Fruit fly (Drosophila melanogaster) whole organism, embryonic: ENCODE data around the gene CG31637.

Experiments used
- ATbp ChIP-seq: fragments of 200-800 bp; sonication (Bioruptor generic); optimal IDR thresholded peaks from 2 replicates; lab custom pipeline; 2017; ENCODE audit warnings: missing biosample characterization, mild to moderate bottlenecking, missing genetic modification characterization, missing genetic modification reagents
- B-H1 ChIP-seq: fragments of 200-800 bp; sonication (Bioruptor generic); IDR thresholded peaks from 3 replicates; pipeline ENCODE4 v1.3.6; 2022; ENCODE audit warnings: missing biosample characterization, missing genetic modification characterization
- CG11093 ChIP-seq: fragments of 200-800 bp; sonication (Bioruptor generic); IDR thresholded peaks from 3 replicates; pipeline ENCODE4 v1.3.6; 2022; ENCODE audit warnings: missing biosample characterization, missing genetic modification characterization
- CG12236 ChIP-seq: fragments of 200-800 bp; sonication (Bioruptor generic); optimal IDR thresholded peaks from 2 replicates; lab custom pipeline; 2016; ENCODE audit warnings: missing biosample characterization, missing genetic modification characterization
- CG13424 ChIP-seq: fragments of 200-800 bp; sonication (Bioruptor generic); optimal IDR thresholded peaks from 2 replicates; lab custom pipeline; 2019; ENCODE audit warnings: missing biosample characterization, mild to moderate bottlenecking, missing genetic modification characterization, moderate library complexity
- CG15269 ChIP-seq: fragments of 200-800 bp; sonication (Bioruptor generic); optimal IDR thresholded peaks from 2 replicates; lab custom pipeline; 2018; ENCODE audit warnings: missing biosample characterization, mild to moderate bottlenecking, missing genetic modification characterization, moderate library complexity
- CG17359 ChIP-seq: fragments of 200-800 bp; sonication (Bioruptor generic); optimal IDR thresholded peaks from 3 replicates; lab custom pipeline; 2018; ENCODE audit warnings: missing biosample characterization, mild to moderate bottlenecking, missing genetic modification characterization, moderate library complexity
- CG3726 ChIP-seq: fragments of 200-800 bp; sonication (Bioruptor generic); IDR thresholded peaks from 3 replicates; pipeline ENCODE4, ENCODE4 v1.3.6; 2022; ENCODE audit warnings: missing biosample characterization, missing genetic modification characterization
- CG43689 ChIP-seq: fragments of 200-800 bp; sonication (Bioruptor generic); IDR thresholded peaks from 2 replicates; pipeline ENCODE4 v1.3.6; 2022; ENCODE audit warnings: missing biosample characterization, missing genetic modification characterization
- CG4730 ChIP-seq: fragments of 200-800 bp; sonication (Bioruptor generic); IDR thresholded peaks from 2 replicates; pipeline ENCODE4 v1.3.6; 2022; ENCODE audit warnings: missing biosample characterization, missing genetic modification characterization
- CG4854 ChIP-seq: fragments of 200-800 bp; sonication (Bioruptor generic); optimal IDR thresholded peaks from 2 replicates; lab custom pipeline; 2016; ENCODE audit warnings: missing biosample characterization, missing genetic modification characterization, inconsistent platforms
- CG5180 ChIP-seq: fragments of 200-800 bp; sonication (Bioruptor generic); optimal IDR thresholded peaks from 3 replicates; lab custom pipeline; 2017; ENCODE audit warnings: missing biosample characterization, missing genetic modification characterization, mild to moderate bottlenecking, moderate library complexity, missing genetic modification reagents
- CG5245 ChIP-seq: fragments of 200-800 bp; sonication (Bioruptor generic); optimal IDR thresholded peaks from 3 replicates; lab custom pipeline; 2016; ENCODE audit warnings: missing biosample characterization, missing genetic modification characterization
- CG8765 ChIP-seq: fragments of 200-800 bp; sonication (Bioruptor generic); IDR thresholded peaks from 2 replicates; pipeline ENCODE4 v1.3.6; 2022; ENCODE audit warnings: missing biosample characterization, missing genetic modification characterization
- CG8924 ChIP-seq: fragments of 200-800 bp; optimal IDR thresholded peaks from 3 replicates; lab custom pipeline; 2019; ENCODE audit warnings: missing biosample characterization, mild to moderate bottlenecking, missing genetic modification characterization, moderate library complexity
- D ChIP-seq, 2 experiments: fragments of 200-800 bp in 1 of 2; fragments of >200 bp in 1 of 2; sonication (Bioruptor generic) in 1 of 2; optimal IDR thresholded peaks; 2 replicates in 1 of 2; 3 replicates in 1 of 2; lab custom pipeline; 2017; ENCODE audit warnings: mild to moderate bottlenecking in 1 of 2, missing biosample characterization in 1 of 2, missing genetic modification characterization in 1 of 2, missing genetic modification reagents in 1 of 2
- E2f1 ChIP-seq: fragments of 200-800 bp; sonication (Bioruptor generic); IDR thresholded peaks from 2 replicates; pipeline ENCODE4 v1.3.6; 2022; ENCODE audit warnings: missing biosample characterization, missing genetic modification characterization
- Fer3 ChIP-seq: fragments of 200-800 bp; sonication (Bioruptor generic); optimal IDR thresholded peaks from 2 replicates; lab custom pipeline; 2018; ENCODE audit warnings: missing biosample characterization, mild to moderate bottlenecking, missing genetic modification characterization, moderate library complexity
- Hey ChIP-seq: fragments of 200-800 bp; sonication (Bioruptor generic); optimal IDR thresholded peaks from 3 replicates; lab custom pipeline; 2018; ENCODE audit warnings: missing biosample characterization, mild to moderate bottlenecking, missing genetic modification characterization
- Lpt ChIP-seq: fragments of >200 bp; optimal IDR thresholded peaks from 2 replicates; lab custom pipeline; 2018; ENCODE audit warnings: missing biosample characterization, missing genetic modification characterization
- Mrtf ChIP-seq: fragments of 200-800 bp; sonication (Bioruptor generic); IDR thresholded peaks from 3 replicates; pipeline ENCODE4 v1.3.6; 2022; ENCODE audit warnings: missing biosample characterization, missing genetic modification characterization
- NC2β ChIP-seq: fragments of 200-800 bp; sonication (Bioruptor generic); optimal IDR thresholded peaks from 2 replicates; lab custom pipeline; 2016; ENCODE audit warnings: missing biosample characterization, missing genetic modification characterization
- Opbp ChIP-seq: fragments of 200-800 bp; sonication (Bioruptor generic); IDR thresholded peaks from 3 replicates; pipeline ENCODE4 v1.3.6; 2022; ENCODE audit warnings: missing biosample characterization, missing genetic modification characterization; ENCODE audit not compliant: partially characterized antibody
- Scr ChIP-seq: fragments of 200-800 bp; sonication (Bioruptor generic); IDR thresholded peaks from 2 replicates; pipeline ENCODE4 v1.3.6; 2022; ENCODE audit warnings: missing biosample characterization, missing genetic modification characterization; ENCODE audit not compliant: partially characterized antibody
- ase ChIP-seq: fragments of 200-800 bp; sonication (Bioruptor generic); IDR thresholded peaks from 3 replicates; pipeline ENCODE4 v1.3.6; 2022; ENCODE audit warnings: missing biosample characterization, missing genetic modification characterization
- bigmax ChIP-seq: fragments of 200-800 bp; sonication (Bioruptor generic); optimal IDR thresholded peaks from 2 replicates; lab custom pipeline; 2018; ENCODE audit warnings: missing biosample characterization, mild to moderate bottlenecking, missing genetic modification characterization
- chif ChIP-seq, 2 experiments: fragments of 200-800 bp; sonication (Bioruptor generic); optimal IDR thresholded peaks; 3 replicates each; lab custom pipeline; 2016; ENCODE audit warnings: missing biosample characterization in 2 of 2, missing genetic modification characterization in 2 of 2
- chinmo ChIP-seq: fragments of 200-800 bp; sonication (Bioruptor generic); IDR thresholded peaks from 4 replicates; pipeline ENCODE4 v1.3.6; 2022; ENCODE audit warnings: missing biosample characterization, missing genetic modification characterization; ENCODE audit not compliant: partially characterized antibody
- crol ChIP-seq: fragments of 200-800 bp; sonication (Bioruptor generic); IDR thresholded peaks from 2 replicates; pipeline ENCODE4 v1.3.6; 2022; ENCODE audit warnings: missing biosample characterization, missing genetic modification characterization
- dpn ChIP-seq, 2 experiments: fragments of 200-800 bp; sonication (Bioruptor generic); optimal IDR thresholded peaks; 3 replicates each; lab custom pipeline; 2016; ENCODE audit warnings: missing biosample characterization in 2 of 2, missing genetic modification characterization in 2 of 2
- ems ChIP-seq: fragments of 200-800 bp; sonication (Bioruptor generic); optimal IDR thresholded peaks from 3 replicates; lab custom pipeline; 2016; ENCODE audit warnings: missing biosample characterization, missing genetic modification characterization
- gce ChIP-seq: fragments of 200-800 bp; sonication (Bioruptor generic); IDR thresholded peaks from 3 replicates; pipeline ENCODE4 v1.3.6; 2022; ENCODE audit warnings: missing biosample characterization, missing genetic modification characterization
- gcm ChIP-seq: fragments of 200-800 bp; sonication (Bioruptor generic); optimal IDR thresholded peaks from 2 replicates; lab custom pipeline; 2019; ENCODE audit warnings: missing biosample characterization, mild to moderate bottlenecking, missing genetic modification characterization, moderate library complexity
- gcm2 ChIP-seq: fragments of 200-800 bp; sonication (Bioruptor generic); optimal IDR thresholded peaks from 2 replicates; lab custom pipeline; 2016; ENCODE audit warnings: missing biosample characterization, missing genetic modification characterization
- grn ChIP-seq: fragments of 200-800 bp; sonication (Bioruptor generic); optimal IDR thresholded peaks from 3 replicates; lab custom pipeline; 2017; ENCODE audit warnings: missing biosample characterization, missing genetic modification characterization
- gt ChIP-seq: fragments of 200-800 bp; sonication (Bioruptor generic); IDR thresholded peaks from 2 replicates; pipeline ENCODE4 v1.3.6; 2022; ENCODE audit warnings: missing biosample characterization, missing genetic modification characterization
- ham ChIP-seq: fragments of 200-800 bp; sonication (Bioruptor generic); IDR thresholded peaks from 2 replicates; pipeline ENCODE4 v1.3.6; 2022; ENCODE audit warnings: missing biosample characterization, missing genetic modification characterization
- hth ChIP-seq: fragments of >200 bp; optimal IDR thresholded peaks from 2 replicates; lab custom pipeline; 2017; ENCODE audit warnings: inconsistent platforms
- knrl ChIP-seq: fragments of 200-800 bp; sonication (Bioruptor generic); IDR thresholded peaks from 3 replicates; pipeline ENCODE4 v1.3.6; 2022; ENCODE audit warnings: missing biosample characterization, missing genetic modification characterization; ENCODE audit not compliant: partially characterized antibody
- lilli ChIP-seq: fragments of 200-800 bp; sonication (Bioruptor generic); optimal IDR thresholded peaks from 3 replicates; lab custom pipeline; 2016; ENCODE audit warnings: missing biosample characterization, missing genetic modification characterization
- mirr ChIP-seq: fragments of 200-800 bp; sonication (Bioruptor generic); optimal IDR thresholded peaks from 3 replicates; lab custom pipeline; 2018; ENCODE audit warnings: missing biosample characterization, mild to moderate bottlenecking, missing genetic modification characterization
- prd ChIP-seq, 3 experiments: fragments of >200 bp in 2 of 3; fragments of 200-800 bp in 1 of 3; sonication (Bioruptor generic) in 1 of 3; optimal IDR thresholded peaks in 2 of 3; IDR thresholded peaks in 1 of 3; 2 replicates in 2 of 3; 3 replicates in 1 of 3; pipeline versions ENCODE4 v1.3.6 to Lab custom; 2017 to 2022; ENCODE audit warnings: missing biosample characterization in 1 of 3, missing genetic modification characterization in 1 of 3
- repo ChIP-seq: fragments of 200-800 bp; sonication (Bioruptor generic); optimal IDR thresholded peaks from 2 replicates; lab custom pipeline; 2016; ENCODE audit warnings: missing biosample characterization, missing genetic modification characterization
- slbo ChIP-seq: fragments of 200-800 bp; sonication (Bioruptor generic); IDR thresholded peaks from 2 replicates; pipeline ENCODE4 v1.3.6; 2022; ENCODE audit warnings: missing biosample characterization, missing genetic modification characterization
- so ChIP-seq: fragments of 200-800 bp; sonication (Bioruptor generic); IDR thresholded peaks from 3 replicates; pipeline ENCODE4 v1.3.6; 2022; ENCODE audit warnings: missing biosample characterization, missing genetic modification characterization
- tio ChIP-seq: fragments of 200-800 bp; sonication (Bioruptor generic); optimal IDR thresholded peaks from 2 replicates; lab custom pipeline; 2017; ENCODE audit warnings: missing biosample characterization, missing genetic modification characterization, inconsistent platforms
- tup ChIP-seq: fragments of 200-800 bp; sonication (Bioruptor generic); optimal IDR thresholded peaks from 2 replicates; lab custom pipeline; 2016; ENCODE audit warnings: missing biosample characterization, mild to moderate bottlenecking, missing genetic modification characterization, moderate library complexity
- zf30C ChIP-seq: fragments of 200-800 bp; sonication (Bioruptor generic); optimal IDR thresholded peaks from 3 replicates; lab custom pipeline; 2018; ENCODE audit warnings: missing biosample characterization, mild to moderate bottlenecking, missing genetic modification characterization

Gene CG31637

DNA sequence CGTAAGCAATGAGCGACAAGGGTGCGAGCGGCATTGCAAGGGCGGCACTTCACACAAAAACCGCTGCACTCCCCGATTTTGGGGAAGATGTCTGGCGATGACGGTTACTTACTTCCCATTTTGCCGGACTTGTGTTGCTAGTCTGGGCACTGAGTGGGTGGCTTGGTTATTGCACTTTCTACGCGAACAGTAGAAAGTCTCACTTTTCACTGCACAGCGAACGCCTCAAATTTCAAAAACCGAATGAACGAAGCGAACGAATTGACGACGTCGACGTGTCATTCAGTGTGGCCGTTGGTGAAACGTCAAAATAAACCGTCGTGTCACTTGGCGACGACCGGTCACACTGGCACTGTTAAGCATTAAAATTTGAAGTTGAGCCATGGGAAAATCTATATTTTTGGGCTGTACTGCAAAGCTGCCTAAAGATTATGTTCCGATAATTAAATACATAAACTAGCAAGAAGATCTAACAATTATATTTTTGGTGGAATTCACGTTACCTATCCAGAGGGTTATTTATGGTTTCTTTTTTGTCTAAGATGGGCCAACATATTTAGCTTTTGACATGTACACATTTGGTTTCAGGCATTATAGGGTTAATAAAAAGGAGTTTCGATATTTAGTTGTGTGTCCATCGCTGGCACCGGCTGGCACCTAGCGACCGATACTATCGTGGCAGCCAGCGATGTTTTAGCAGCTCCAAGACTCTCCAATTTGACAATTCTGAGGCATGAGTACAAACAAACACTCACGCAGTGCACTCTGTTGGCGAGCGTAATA lies 18.0 kb upstream of the CG31637 start, which contains the start of the genes Sec61alpha and Daxx (continued):
- TF ChIP-seq CG15269 (tag; lab: Kevin White, UChicago) (peak; percentile 84), lilli (GFP tag; lab: Kevin White, UChicago) (peak; percentile 94), tup (GFP tag; lab: Kevin White, UChicago) (peak; percentile 69), slbo (GFP tag; lab: Robert Waterston, UW) (peak; percentile 93), Mrtf (GFP tag; lab: Robert Waterston, UW) (peak; percentile 53; the same call in 2 of the 3 replicates), B-H1 (GFP tag; lab: Robert Waterston, UW) (peak; percentile 75), CG5245 (GFP tag; lab: Kevin White, UChicago) (peak; percentile 40), repo (GFP tag; lab: Kevin White, UChicago) (peak; percentile 65), crol (GFP tag; lab: Robert Waterston, UW) (no peak), CG43689 (peak; percentile 38; the same call in 1 of the 2 replicates), prd (optimal IDR thresholded peaks at IDR 0.05; lab: Kevin White, UChicago) (no peak), prd (GFP tag; IDR thresholded peaks at IDR 0.05; lab: Robert Waterston, UW) (peak; percentile 89), ems (GFP tag; lab: Kevin White, UChicago) (peak; percentile 85), mirr (GFP tag; lab: Kevin White, UChicago) (peak; percentile 36), CG11093 (GFP tag; lab: Robert Waterston, UW) (peak; percentile 60; the same call in 1 of the 3 replicates), D (optimal IDR thresholded peaks at IDR 0.05; lab: Kevin White, UChicago) (no peak), D (GFP tag; optimal IDR thresholded peaks at IDR 0.05; lab: Kevin White, UChicago) (peak; percentile 71), dpn (GFP tag; optimal IDR thresholded peaks at IDR 0.05; lab: Kevin White, UChicago) (peak; percentile 88 to 92), Lpt (GFP tag; lab: Kevin White, UChicago) (no peak), Scr (GFP tag; lab: Robert Waterston, UW) (peak; percentile 99), Fer3 (tag; lab: Kevin White, UChicago) (peak; percentile 82), so (GFP tag; lab: Robert Waterston, UW) (0 out of 3 replicates have a peak, but pooled peaks have one; percentile 10), CG4730 (peak; percentile 68), CG5180 (GFP tag; lab: Kevin White, UChicago) (no peak), CG13424 (peak; percentile 87), ATbp (GFP tag; lab: Kevin White, UChicago) (peak; percentile 49), bigmax (no peak), Hey (no peak), E2f1 (peak; percentile 78), gcm2 (peak; percentile 43), zf30C (GFP tag; lab: Kevin White, UChicago) (no peak), gt (GFP tag; lab: Robert Waterston, UW) (0 out of 2 replicates have a peak, but pooled peaks have one; percentile 27), grn (GFP tag; lab: Kevin White, UChicago) (no peak), chinmo (peak; percentile 99), tio (GFP tag; lab: Kevin White, UChicago) (no peak), CG17359 (tag; lab: Kevin White, UChicago) (peak; percentile 75), gcm (GFP tag; lab: Kevin White, UChicago) (peak; percentile 65), CG3726 (GFP tag; lab: Robert Waterston, UW) (peak; percentile 74; the same call in 2 of the 3 replicates), CG8765 (peak; percentile 71), chif (GFP tag; optimal IDR thresholded peaks at IDR 0.05; lab: Kevin White, UChicago) (peak; percentile 85 to 88), ase (peak; percentile 77), CG4854 (GFP tag; lab: Kevin White, UChicago) (peak; percentile 64), CG12236 (GFP tag; lab: Kevin White, UChicago) (peak; percentile 51), hth (lab: Kevin White, UChicago) (no peak), knrl (peak; percentile 100), NC2β (GFP tag; lab: Kevin White, UChicago) (peak; percentile 75), Opbp (GFP tag; lab: Robert Waterston, UW) (peak; percentile 100), ham (GFP tag; lab: Robert Waterston, UW) (peak; percentile 74), gce (peak; percentile 50; the same call in 1 of the 3 replicates), CG8924 (peak; percentile 76)
